Fruit fly (Drosophila melanogaster): ENCODE results near the gene mus312.

Gene mus312

DNA sequence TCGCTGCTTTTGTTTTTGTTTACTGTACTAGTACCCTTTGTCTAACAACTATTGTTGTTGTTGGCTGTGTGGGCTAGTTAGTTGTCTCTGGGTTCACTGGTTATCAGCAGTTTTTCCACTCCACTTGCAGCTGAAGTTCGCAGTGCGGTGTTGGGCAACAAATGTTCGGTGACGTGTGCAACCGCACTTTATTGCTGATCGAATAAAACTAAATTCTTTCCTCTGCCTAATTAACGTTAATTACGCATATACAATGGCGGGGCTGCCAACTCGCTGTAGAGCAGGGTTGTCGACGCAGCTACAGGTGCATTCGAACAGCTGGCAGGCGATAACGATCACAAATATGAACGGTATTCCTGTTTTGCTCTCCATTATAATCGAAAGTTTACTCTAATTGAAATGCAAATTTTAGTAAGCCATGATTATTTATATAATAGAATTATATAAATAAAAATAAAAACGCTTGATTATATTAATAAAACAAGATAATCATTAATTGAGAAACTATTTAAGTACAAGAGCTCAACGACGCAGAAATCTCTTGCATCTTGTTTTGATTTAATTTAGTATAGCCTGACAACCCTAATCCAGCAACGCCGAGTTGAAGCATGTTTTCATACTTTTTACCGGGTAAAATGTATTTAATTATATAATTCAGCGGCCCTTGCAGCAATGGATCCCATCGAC, at the start of gene mus312, which contains the start of the genes mrva and CG42307 (continued):
- TF ChIP-seq grn (GFP tag; optimal IDR thresholded peaks at IDR 0.05), result peak; percentile 91
- no peak for TF ChIP-seq eve (GFP tag; optimal IDR thresholded peaks at IDR 0.05)
- TF ChIP-seq Camta (GFP tag; optimal IDR thresholded peaks at IDR 0.05), result peak; percentile 50
- TF ChIP-seq cas (GFP tag; IDR thresholded peaks at IDR 0.05), result peak; percentile 49; the same call in 1 of the 2 replicates
- peak; percentile 88 for TF ChIP-seq az2 (GFP tag; optimal IDR thresholded peaks at IDR 0.05)
- TF ChIP-seq nerfin-1 (tag; optimal IDR thresholded peaks at IDR 0.05), result peak; percentile 81
- peak; percentile 27 for TF ChIP-seq CG15479 (GFP tag; optimal IDR thresholded peaks at IDR 0.05)
- TF ChIP-seq dm (GFP tag; optimal IDR thresholded peaks at IDR 0.05), result peak; percentile 24
- TF ChIP-seq kni (GFP tag; optimal IDR thresholded peaks at IDR 0.05), result peak; percentile 30
- peak; percentile 80 for TF ChIP-seq CG4424 (GFP tag; optimal IDR thresholded peaks at IDR 0.05)
- TF ChIP-seq CG17328 (GFP tag; IDR thresholded peaks at IDR 0.05), result peak; percentile 79
- TF ChIP-seq sqz (GFP tag; optimal IDR thresholded peaks at IDR 0.05), result no peak
- peak; percentile 84 for TF ChIP-seq CG12942 (GFP tag; optimal IDR thresholded peaks at IDR 0.05)
- TF ChIP-seq zen (tag; optimal IDR thresholded peaks at IDR 0.05), result peak; percentile 97
- no peak for TF ChIP-seq gcm2 (GFP tag; optimal IDR thresholded peaks at IDR 0.05)
- TF ChIP-seq gfzf (GFP tag; optimal IDR thresholded peaks at IDR 0.05), result no peak
- TF ChIP-seq sd (tag; optimal IDR thresholded peaks at IDR 0.05), result no peak
- TF ChIP-seq caup (GFP tag; optimal IDR thresholded peaks at IDR 0.05; ENCODE audit: severe bottlenecking), result peak; percentile 75
- TF ChIP-seq cato (GFP tag; optimal IDR thresholded peaks at IDR 0.05; ENCODE audit: borderline replicate concordance), result peak; percentile 59
- TF ChIP-seq CG9817 (tag; optimal IDR thresholded peaks at IDR 0.05), result peak; percentile 94
- TF ChIP-seq ato (GFP tag; IDR thresholded peaks at IDR 0.05; ENCODE audit: partially characterized antibody), result 0 out of 2 replicates have a peak, but pooled peaks have one; percentile 39
- peak; percentile 86 for TF ChIP-seq CG34422 (GFP tag; IDR thresholded peaks at IDR 0.05)
- TF ChIP-seq Aef1 (GFP tag; IDR thresholded peaks at IDR 0.05), result peak; percentile 76
- TF ChIP-seq CG3065 (GFP tag; optimal IDR thresholded peaks at IDR 0.05), result peak; percentile 49
- TF ChIP-seq Doc2 (GFP tag; IDR thresholded peaks at IDR 0.05), result no peak
- peak in 1 of 2 experiments; percentile 75 for TF ChIP-seq insv (GFP tag; optimal IDR thresholded peaks at IDR 0.05)
- no peak for TF ChIP-seq sr (GFP tag; IDR thresholded peaks at IDR 0.05)
- TF ChIP-seq CG3726 (GFP tag; IDR thresholded peaks at IDR 0.05), result no peak
- no peak for TF ChIP-seq HmgD (GFP tag; optimal IDR thresholded peaks at IDR 0.05)
- peak; percentile 54 for TF ChIP-seq slou (GFP tag; optimal IDR thresholded peaks at IDR 0.05)
- TF ChIP-seq usp (GFP tag; optimal IDR thresholded peaks at IDR 0.05), result no peak
- TF ChIP-seq pita (GFP tag; optimal IDR thresholded peaks at IDR 0.05), result no peak
- TF ChIP-seq Max (GFP tag; optimal IDR thresholded peaks at IDR 0.05), result peak; percentile 71
- peak; percentile 66 for TF ChIP-seq Dref (GFP tag; IDR thresholded peaks at IDR 0.05)
- no peak for TF ChIP-seq Neu2 (GFP tag; optimal IDR thresholded peaks at IDR 0.05; ENCODE audit: borderline replicate concordance)
- peak; percentile 70 for TF ChIP-seq Elba2 (GFP tag; optimal IDR thresholded peaks at IDR 0.05)
- peak; percentile 78 for TF ChIP-seq stc (GFP tag; IDR thresholded peaks at IDR 0.05)
- no peak for TF ChIP-seq sc (optimal IDR thresholded peaks at IDR 0.05)
- no peak for TF ChIP-seq sc (GFP tag; optimal IDR thresholded peaks at IDR 0.05)
- peak; percentile 90 for TF ChIP-seq CG10979 (tag; optimal IDR thresholded peaks at IDR 0.05)
- peak; percentile 95 for TF ChIP-seq CG15269 (tag; optimal IDR thresholded peaks at IDR 0.05)
- peak; percentile 89 for TF ChIP-seq phol (tag; optimal IDR thresholded peaks at IDR 0.05)
- peak; percentile 91 for TF ChIP-seq Nf-YC (tag; optimal IDR thresholded peaks at IDR 0.05)
- peak; percentile 52; the same call in 1 of the 2 replicates for TF ChIP-seq CG11696 (GFP tag; IDR thresholded peaks at IDR 0.05)
- TF ChIP-seq GATAe (GFP tag; conservative IDR thresholded peaks at IDR 0.05), result no peak
- peak; percentile 85 for TF ChIP-seq fd96Cb (tag; optimal IDR thresholded peaks at IDR 0.05)
- TF ChIP-seq abd-A (tag; optimal IDR thresholded peaks at IDR 0.05), result no peak
- TF ChIP-seq dmrt11E (tag; optimal IDR thresholded peaks at IDR 0.05), result peak; percentile 91
- TF ChIP-seq Tbp (GFP tag; optimal IDR thresholded peaks at IDR 0.05), result no peak
- TF ChIP-seq CG16813 (GFP tag; IDR thresholded peaks at IDR 0.05; ENCODE audit: partially characterized antibody), result no peak

All from whole organism, embryonic.